Worm (Caenorhabditis elegans): ENCODE measurements around the gene cdc-73.

Gene cdc-73

ce11 chrIV:4076690-4077295, 34.4 kb downstream of the cdc-73 start:
- no peak for TF ChIP-seq nhr-21 (tag; optimal IDR thresholded peaks at IDR 0.05)
- TF ChIP-seq ZK546.5 (tag; optimal IDR thresholded peaks at IDR 0.05) = no peak
- TF ChIP-seq nhr-237 (tag; optimal IDR thresholded peaks at IDR 0.05) = no peak
- TF ChIP-seq ceh-16 (tag; optimal IDR thresholded peaks at IDR 0.05) = no peak
- TF ChIP-seq ztf-4 (tag; optimal IDR thresholded peaks at IDR 0.05) = no peak
- no peak for TF ChIP-seq alr-1 (tag; optimal IDR thresholded peaks at IDR 0.05)
- no peak for TF ChIP-seq ama-1 (optimal IDR thresholded peaks at IDR 0.05)
- no peak for TF ChIP-seq nhr-25 (tag; optimal IDR thresholded peaks at IDR 0.05)
- no peak for TF ChIP-seq sem-4 (tag; optimal IDR thresholded peaks at IDR 0.05)
- TF ChIP-seq nhr-77 (tag; optimal IDR thresholded peaks at IDR 0.05) = no peak
- TF ChIP-seq nhr-11 (tag; optimal IDR thresholded peaks at IDR 0.05) = no peak
- no peak for TF ChIP-seq F13H6.1 (tag; optimal IDR thresholded peaks at IDR 0.05)

ce11 chrIV:4078901-4079300, 36.5 kb downstream of the cdc-73 start, which contains the start of gene C35B1.8:
C35B1.8 (minus strand) TSS chrIV:4079001.
- TF ChIP-seq ceh-82 (tag; optimal IDR thresholded peaks at IDR 0.05) (no peak), nhr-10 (tag; optimal IDR thresholded peaks at IDR 0.05) (no peak), blmp-1 (tag; optimal IDR thresholded peaks at IDR 0.05; ENCODE audit: insufficient read depth) (no peak), mab-5 (tag; optimal IDR thresholded peaks at IDR 0.05) (no peak), ZK546.5 (tag; optimal IDR thresholded peaks at IDR 0.05) (no peak), lin-39 (tag; optimal IDR thresholded peaks at IDR 0.05) (no peak), peb-1 (tag; optimal IDR thresholded peaks at IDR 0.05) (no peak), nhr-21 (tag; optimal IDR thresholded peaks at IDR 0.05) (no peak), nhr-11 (tag; optimal IDR thresholded peaks at IDR 0.05) (no peak), C34F6.9 (tag; optimal IDR thresholded peaks at IDR 0.05) (no peak), unc-55 (GFP tag; optimal IDR thresholded peaks at IDR 0.05) (no peak), crh-2 (tag; optimal IDR thresholded peaks at IDR 0.05) (no peak)

ce11 chrIV:4079514-4079913, 37.1 kb downstream of the cdc-73 start, which contains the start of gene C35B1.4:
C35B1.4 (plus strand) TSS chrIV:4079814.
- TF ChIP-seq mbf-1 (tag; optimal IDR thresholded peaks at IDR 0.05) (no peak), mab-5 (tag; optimal IDR thresholded peaks at IDR 0.05) (no peak), nhr-77 (tag; optimal IDR thresholded peaks at IDR 0.05) (no peak), sem-4 (tag; optimal IDR thresholded peaks at IDR 0.05) (no peak), lin-11 (tag; optimal IDR thresholded peaks at IDR 0.05) (no peak), unc-39 (tag; optimal IDR thresholded peaks at IDR 0.05) (no peak), ztf-1 (GFP tag; conservative IDR thresholded peaks at IDR 0.05) (no peak), nhr-23 (tag; optimal IDR thresholded peaks at IDR 0.05) (no peak), nhr-6 (tag; optimal IDR thresholded peaks at IDR 0.05) (no peak)

- no peak for TF ChIP-seq ceh-82 (tag; optimal IDR thresholded peaks at IDR 0.05)
- TF ChIP-seq snpc-4 (tag; optimal IDR thresholded peaks at IDR 0.05) = no peak
- no peak for TF ChIP-seq nhr-77 (tag; optimal IDR thresholded peaks at IDR 0.05)
- no peak for TF ChIP-seq R02D3.7 (tag; optimal IDR thresholded peaks at IDR 0.05)
These were observed 38.5 kb downstream of the cdc-73 start, which contains the start of the genes C35B1.9 and C35B1.3 for ce11 chrIV:4080846-4081245. C35B1.9 (minus strand) TSS chrIV:4080946. C35B1.3 (plus strand) TSS chrIV:4081151.

ce11 chrIV:4082599-4082998, 40.2 kb downstream of the cdc-73 start:
- TF ChIP-seq nhr-25 (tag; optimal IDR thresholded peaks at IDR 0.05) = no peak
- TF ChIP-seq lin-11 (tag; optimal IDR thresholded peaks at IDR 0.05) = no peak

- TF ChIP-seq mdl-1 (tag; optimal IDR thresholded peaks at IDR 0.05) (no peak), sma-3 (GFP tag; optimal IDR thresholded peaks at IDR 0.05) (no peak), dmd-4 (tag; optimal IDR thresholded peaks at IDR 0.05) (no peak), mbf-1 (tag; optimal IDR thresholded peaks at IDR 0.05) (no peak), ztf-11 (tag; optimal IDR thresholded peaks at IDR 0.05) (no peak), F13H6.1 (tag; optimal IDR thresholded peaks at IDR 0.05) (no peak)
These were observed 40.7 kb downstream of the cdc-73 start for ce11 chrIV:4083094-4083493.

Measured in whole organism, L2 larva.